Fruit fly (Drosophila melanogaster): ENCODE data around the gene CG3106.
A peak's percentile ranks its signal among the peaks of the same experiment; 100 is the strongest.

The CG3106 gene

dm6 chrX:9685568-9686413 is 23.1 kb upstream of the CG3106 start (continued):
- TF ChIP-seq cato (GFP tag; optimal IDR thresholded peaks at IDR 0.05; ENCODE audit: borderline replicate concordance) (peak; percentile 49), CG9817 (tag; optimal IDR thresholded peaks at IDR 0.05) (peak; percentile 67), CG10267 (tag; optimal IDR thresholded peaks at IDR 0.05) (peak; percentile 46), CG7357 (GFP tag; IDR thresholded peaks at IDR 0.05) (no peak), stc (GFP tag; IDR thresholded peaks at IDR 0.05) (no peak), Adf1 (GFP tag; IDR thresholded peaks at IDR 0.05) (no peak), CG2202 (tag; optimal IDR thresholded peaks at IDR 0.05) (peak; percentile 14), tap (tag; optimal IDR thresholded peaks at IDR 0.05) (no peak), CG14965 (GFP tag; optimal IDR thresholded peaks at IDR 0.05; ENCODE audit: borderline replicate concordance) (no peak), Side (GFP tag; optimal IDR thresholded peaks at IDR 0.05) (peak; percentile 60), E2f1 (GFP tag; IDR thresholded peaks at IDR 0.05) (no peak), dan (GFP tag; IDR thresholded peaks at IDR 0.05) (no peak), slp2 (GFP tag; optimal IDR thresholded peaks at IDR 0.05) (peak; percentile 33), CG15269 (tag; optimal IDR thresholded peaks at IDR 0.05) (peak; percentile 59), CoRest (tag; optimal IDR thresholded peaks at IDR 0.05) (peak; percentile 87), Doc3 (GFP tag; IDR thresholded peaks at IDR 0.05; ENCODE audit: partially characterized antibody) (no peak), Trl (optimal IDR thresholded peaks at IDR 0.05) (peak; percentile 73 to 85), Trl (GFP tag; optimal IDR thresholded peaks at IDR 0.05) (peak; percentile 33), crp (GFP tag; optimal IDR thresholded peaks at IDR 0.05) (peak in 1 of 2 experiments; percentile 33), phol (tag; optimal IDR thresholded peaks at IDR 0.05) (peak; percentile 70), Dek (tag; optimal IDR thresholded peaks at IDR 0.05) (peak; percentile 71), CkIIα-i1 (GFP tag; IDR thresholded peaks at IDR 0.05) (no peak), Fer1 (GFP tag; optimal IDR thresholded peaks at IDR 0.05) (no peak), nmo (GFP tag; optimal IDR thresholded peaks at IDR 0.05) (peak; percentile 77), Sin3A (optimal IDR thresholded peaks at IDR 0.05) (peak; percentile 1), fru (optimal IDR thresholded peaks at IDR 0.05) (peak; percentile 46), CG33557 (GFP tag; optimal IDR thresholded peaks at IDR 0.05) (peak; percentile 70), CG9932 (GFP tag; IDR thresholded peaks at IDR 0.05) (peak; percentile 64), unc-4 (GFP tag; IDR thresholded peaks at IDR 0.05; ENCODE audit: partially characterized antibody) (peak; percentile 54; the same call in 1 of the 2 replicates), CG34224 (GFP tag; IDR thresholded peaks at IDR 0.05; ENCODE audit: partially characterized antibody) (peak; percentile 59), CG2120 (GFP tag; optimal IDR thresholded peaks at IDR 0.05) (peak; percentile 80), CG2712 (tag; optimal IDR thresholded peaks at IDR 0.05) (peak; percentile 70), Xrp1 (GFP tag; IDR thresholded peaks at IDR 0.05) (peak; percentile 25; the same call in 1 of the 2 replicates), CG9876 (GFP tag; optimal IDR thresholded peaks at IDR 0.05) (peak; percentile 36), ac (GFP tag; optimal IDR thresholded peaks at IDR 0.05) (no peak), crc (GFP tag; optimal IDR thresholded peaks at IDR 0.05) (peak; percentile 64), Hmr (GFP tag; optimal IDR thresholded peaks at IDR 0.05) (peak; percentile 62), jumu (GFP tag; optimal IDR thresholded peaks at IDR 0.05) (peak; percentile 61), CG16863 (GFP tag; optimal IDR thresholded peaks at IDR 0.05) (peak; percentile 44), CG31224 (GFP tag; IDR thresholded peaks at IDR 0.05) (peak; percentile 33; the same call in 1 of the 2 replicates), knrl (GFP tag; IDR thresholded peaks at IDR 0.05; ENCODE audit: partially characterized antibody) (peak; percentile 57; the same call in 2 of the 3 replicates), scrt (GFP tag; optimal IDR thresholded peaks at IDR 0.05) (peak; percentile 50), wek (GFP tag; optimal IDR thresholded peaks at IDR 0.05) (no peak), jigr1 (GFP tag; IDR thresholded peaks at IDR 0.05) (no peak), ab (GFP tag; optimal IDR thresholded peaks at IDR 0.05) (peak; percentile 23), odd (GFP tag; optimal IDR thresholded peaks at IDR 0.05) (no peak), CG15011 (GFP tag; optimal IDR thresholded peaks at IDR 0.05) (peak; percentile 56), corto (GFP tag; optimal IDR thresholded peaks at IDR 0.05) (no peak), CG2678 (tag; optimal IDR thresholded peaks at IDR 0.05) (peak; percentile 80)
